Worm (Caenorhabditis elegans): ENCODE results near the gene K01A6.8.

- TF ChIP-seq ces-1 (GFP tag; optimal IDR thresholded peaks at IDR 0.05) = no peak
- no peak for TF ChIP-seq unc-62 (GFP tag; optimal IDR thresholded peaks at IDR 0.05)
- TF ChIP-seq pha-4 (tag; optimal IDR thresholded peaks at IDR 0.05) = no peak
- no peak for TF ChIP-seq bed-3 (GFP tag; optimal IDR thresholded peaks at IDR 0.05)
- no peak for TF ChIP-seq nhr-28 (tag; optimal IDR thresholded peaks at IDR 0.05)
- no peak for TF ChIP-seq snpc-4 (tag; optimal IDR thresholded peaks at IDR 0.05)
- TF ChIP-seq nhr-12 (tag; optimal IDR thresholded peaks at IDR 0.05) = no peak
- no peak for TF ChIP-seq lin-32 (GFP tag; optimal IDR thresholded peaks at IDR 0.05)
- no peak for TF ChIP-seq elt-3 (tag; optimal IDR thresholded peaks at IDR 0.05)
Observed at ce11 chrIV:11759852-11760251, 22.7 kb upstream of the K01A6.8 start.
